Fruit fly (Drosophila melanogaster) whole organism, prepupa: ENCODE data around the gene CG18666.

Experiments
- Blimp-1 ChIP-seq: fragments of 200-800 bp; sonication (Bioruptor generic); optimal IDR thresholded peaks from 3 replicates; lab custom pipeline; 2017; ENCODE audit warnings: missing biosample characterization, missing genetic modification characterization, mild to moderate bottlenecking, moderate library complexity, missing genetic modification reagents
- CG11294 ChIP-seq: fragments of 200-800 bp; sonication (Bioruptor generic); IDR thresholded peaks from 2 replicates; pipeline ENCODE4 v1.3.6; 2022; ENCODE audit warnings: missing biosample characterization, missing genetic modification characterization
- CG11762 ChIP-seq: fragments of 200-800 bp; sonication (Bioruptor generic); optimal IDR thresholded peaks from 3 replicates; lab custom pipeline; 2016; ENCODE audit warnings: missing biosample characterization, missing genetic modification characterization; ENCODE audit not compliant: insufficient read depth
- CG11902 ChIP-seq: fragments of 200-800 bp; sonication (Bioruptor generic); optimal IDR thresholded peaks from 3 replicates; lab custom pipeline; 2016; ENCODE audit warnings: missing biosample characterization, missing genetic modification characterization
- CG15336 ChIP-seq: fragments of 200-800 bp; sonication (Bioruptor generic); IDR thresholded peaks from 2 replicates; pipeline ENCODE4 v1.3.6; 2022; ENCODE audit warnings: missing biosample characterization, missing genetic modification characterization
- CG1621 ChIP-seq: fragments of 200-800 bp; sonication (Bioruptor generic); optimal IDR thresholded peaks from 3 replicates; lab custom pipeline; 2018; ENCODE audit warnings: missing biosample characterization, mild to moderate bottlenecking, missing genetic modification characterization
- CG16779 ChIP-seq: fragments of 200-800 bp; sonication (Bioruptor generic); optimal IDR thresholded peaks from 3 replicates; lab custom pipeline; 2017; ENCODE audit warnings: missing biosample characterization, mild to moderate bottlenecking, missing genetic modification characterization
- CG31627 ChIP-seq: fragments of 200-800 bp; sonication (Bioruptor generic); optimal IDR thresholded peaks from 3 replicates; lab custom pipeline; 2016; ENCODE audit warnings: missing biosample characterization, missing genetic modification characterization
- CG32006 ChIP-seq: fragments of 200-800 bp; sonication (Bioruptor generic); optimal IDR thresholded peaks from 3 replicates; lab custom pipeline; 2017; ENCODE audit warnings: missing biosample characterization, mild to moderate bottlenecking, missing genetic modification characterization
- CG34406 ChIP-seq: fragments of 200-800 bp; sonication (Bioruptor generic); optimal IDR thresholded peaks from 3 replicates; lab custom pipeline; 2016; ENCODE audit warnings: missing biosample characterization, missing genetic modification characterization
- CG4318 ChIP-seq: fragments of 200-800 bp; sonication (Bioruptor generic); optimal IDR thresholded peaks from 3 replicates; lab custom pipeline; 2017; ENCODE audit warnings: missing biosample characterization, mild to moderate bottlenecking, missing genetic modification characterization
- CG6163 ChIP-seq: fragments of 200-800 bp; sonication (Bioruptor generic); IDR thresholded peaks from 3 replicates; pipeline ENCODE4 v1.3.6; 2022; ENCODE audit warnings: missing biosample characterization, missing genetic modification characterization
- CG6276 ChIP-seq: fragments of 200-800 bp; sonication (Bioruptor generic); optimal IDR thresholded peaks from 2 replicates; lab custom pipeline; 2017; ENCODE audit warnings: missing biosample characterization, mild to moderate bottlenecking, missing genetic modification characterization
- CG6792 ChIP-seq: fragments of 200-800 bp; sonication (Bioruptor generic); optimal IDR thresholded peaks from 3 replicates; lab custom pipeline; 2016; ENCODE audit warnings: missing biosample characterization, missing genetic modification characterization
- CG6808 ChIP-seq: fragments of 200-800 bp; sonication (Bioruptor generic); optimal IDR thresholded peaks from 3 replicates; lab custom pipeline; 2017; ENCODE audit warnings: missing biosample characterization, missing genetic modification characterization, mild to moderate bottlenecking, moderate library complexity, missing genetic modification reagents
- CG6854 ChIP-seq: fragments of 200-800 bp; sonication (Bioruptor generic); optimal IDR thresholded peaks from 2 replicates; lab custom pipeline; 2017; ENCODE audit warnings: missing biosample characterization, mild to moderate bottlenecking, missing genetic modification characterization
- CG8119 ChIP-seq: fragments of 200-800 bp; sonication (Bioruptor generic); IDR thresholded peaks from 3 replicates; pipeline ENCODE4 v1.3.6; 2022; ENCODE audit warnings: missing biosample characterization, missing genetic modification characterization
- CG8632 ChIP-seq: fragments of 200-800 bp; sonication (Bioruptor generic); optimal IDR thresholded peaks from 3 replicates; lab custom pipeline; 2016; ENCODE audit warnings: missing biosample characterization, missing genetic modification characterization
- Eip93F ChIP-seq: fragments of 200-800 bp; sonication (Bioruptor generic); optimal IDR thresholded peaks from 2 replicates; lab custom pipeline; 2016; ENCODE audit warnings: missing biosample characterization, mild to moderate bottlenecking, missing genetic modification characterization
- Gug ChIP-seq: fragments of 200-800 bp; sonication (Bioruptor generic); IDR thresholded peaks from 2 replicates; pipeline ENCODE4 v1.3.6; 2022; ENCODE audit warnings: missing biosample characterization, missing genetic modification characterization
- Hr38 ChIP-seq: sonication (Bioruptor generic); optimal IDR thresholded peaks from 2 replicates; lab custom pipeline; 2016; ENCODE audit warnings: missing biosample characterization, missing genetic modification characterization
- Hr39 ChIP-seq: fragments of 200-800 bp; sonication (Bioruptor generic); optimal IDR thresholded peaks from 2 replicates; lab custom pipeline; 2016; ENCODE audit warnings: missing biosample characterization, missing genetic modification characterization
- Hr4 ChIP-seq: fragments of 200-800 bp; sonication (Bioruptor generic); optimal IDR thresholded peaks from 3 replicates; lab custom pipeline; 2016; ENCODE audit warnings: missing biosample characterization, missing genetic modification characterization
- Lpt ChIP-seq: fragments of 200-800 bp; sonication (Bioruptor generic); optimal IDR thresholded peaks from 3 replicates; lab custom pipeline; 2016; ENCODE audit warnings: missing biosample characterization, missing genetic modification characterization
- Sox14 ChIP-seq: fragments of 200-800 bp; sonication (Bioruptor generic); optimal IDR thresholded peaks from 3 replicates; lab custom pipeline; 2016; ENCODE audit warnings: missing biosample characterization, missing genetic modification characterization
- Sox15 ChIP-seq: fragments of 200-800 bp; sonication (Bioruptor generic); optimal IDR thresholded peaks from 3 replicates; lab custom pipeline; 2016; ENCODE audit warnings: missing biosample characterization, missing genetic modification characterization
- acj6 ChIP-seq: fragments of 200-800 bp; sonication (Bioruptor generic); optimal IDR thresholded peaks from 3 replicates; lab custom pipeline; 2016; ENCODE audit warnings: missing biosample characterization, missing genetic modification characterization
- cyc ChIP-seq: fragments of 200-800 bp; sonication (Bioruptor generic); optimal IDR thresholded peaks from 3 replicates; lab custom pipeline; 2016; ENCODE audit warnings: missing biosample characterization, missing genetic modification characterization
- dsx ChIP-seq: fragments of 200-800 bp; optimal IDR thresholded peaks from 3 replicates; lab custom pipeline; 2019; ENCODE audit warnings: missing biosample characterization, mild to moderate bottlenecking, missing genetic modification characterization, moderate library complexity; ENCODE audit not compliant: poor library complexity, severe bottlenecking
- esn ChIP-seq: fragments of 200-800 bp; sonication (Bioruptor generic); optimal IDR thresholded peaks from 2 replicates; lab custom pipeline; 2016; ENCODE audit warnings: missing biosample characterization, mild to moderate bottlenecking, missing genetic modification characterization, moderate library complexity
- fd85E ChIP-seq: fragments of 200-800 bp; sonication (Bioruptor generic); optimal IDR thresholded peaks from 3 replicates; lab custom pipeline; 2016; ENCODE audit warnings: missing biosample characterization, missing genetic modification characterization
- fkh ChIP-seq: fragments of 200-800 bp; sonication (Bioruptor generic); optimal IDR thresholded peaks from 3 replicates; lab custom pipeline; 2017; ENCODE audit warnings: missing biosample characterization, mild to moderate bottlenecking, missing genetic modification characterization, moderate library complexity
- lz ChIP-seq: fragments of 200-800 bp; sonication (Bioruptor generic); optimal IDR thresholded peaks from 3 replicates; lab custom pipeline; 2016; ENCODE audit warnings: missing biosample characterization, missing genetic modification characterization
- net ChIP-seq: fragments of 200-800 bp; sonication (Bioruptor generic); optimal IDR thresholded peaks from 3 replicates; lab custom pipeline; 2016; ENCODE audit warnings: missing biosample characterization, missing genetic modification characterization
- pdm3 ChIP-seq: fragments of 200-800 bp; sonication (Bioruptor generic); optimal IDR thresholded peaks from 3 replicates; lab custom pipeline; 2016; ENCODE audit warnings: missing biosample characterization, missing genetic modification characterization
- salr ChIP-seq, 2 experiments: fragments of 200-800 bp; sonication (Bioruptor generic); optimal IDR thresholded peaks; 3 replicates each; lab custom pipeline; 2016 to 2018; ENCODE audit warnings: missing biosample characterization in 2 of 2, missing genetic modification characterization in 2 of 2, mild to moderate bottlenecking in 1 of 2
- spab ChIP-seq: fragments of 200-800 bp; sonication (Bioruptor generic); optimal IDR thresholded peaks from 2 replicates; lab custom pipeline; 2017; ENCODE audit warnings: missing biosample characterization, mild to moderate bottlenecking, missing genetic modification characterization, missing genetic modification reagents
- svp ChIP-seq: fragments of 200-800 bp; sonication (Bioruptor generic); peaks from one replicate; lab custom pipeline; 2016; ENCODE audit warnings: missing biosample characterization, missing genetic modification characterization
- topi ChIP-seq: fragments of 200-800 bp; sonication (Bioruptor generic); optimal IDR thresholded peaks from 3 replicates; lab custom pipeline; 2016; ENCODE audit warnings: missing biosample characterization, missing genetic modification characterization
- vri ChIP-seq: fragments of 200-800 bp; sonication (Bioruptor generic); optimal IDR thresholded peaks from 3 replicates; lab custom pipeline; 2016; ENCODE audit warnings: missing biosample characterization, mild to moderate bottlenecking, missing genetic modification characterization

CG18666 gene

DNA sequence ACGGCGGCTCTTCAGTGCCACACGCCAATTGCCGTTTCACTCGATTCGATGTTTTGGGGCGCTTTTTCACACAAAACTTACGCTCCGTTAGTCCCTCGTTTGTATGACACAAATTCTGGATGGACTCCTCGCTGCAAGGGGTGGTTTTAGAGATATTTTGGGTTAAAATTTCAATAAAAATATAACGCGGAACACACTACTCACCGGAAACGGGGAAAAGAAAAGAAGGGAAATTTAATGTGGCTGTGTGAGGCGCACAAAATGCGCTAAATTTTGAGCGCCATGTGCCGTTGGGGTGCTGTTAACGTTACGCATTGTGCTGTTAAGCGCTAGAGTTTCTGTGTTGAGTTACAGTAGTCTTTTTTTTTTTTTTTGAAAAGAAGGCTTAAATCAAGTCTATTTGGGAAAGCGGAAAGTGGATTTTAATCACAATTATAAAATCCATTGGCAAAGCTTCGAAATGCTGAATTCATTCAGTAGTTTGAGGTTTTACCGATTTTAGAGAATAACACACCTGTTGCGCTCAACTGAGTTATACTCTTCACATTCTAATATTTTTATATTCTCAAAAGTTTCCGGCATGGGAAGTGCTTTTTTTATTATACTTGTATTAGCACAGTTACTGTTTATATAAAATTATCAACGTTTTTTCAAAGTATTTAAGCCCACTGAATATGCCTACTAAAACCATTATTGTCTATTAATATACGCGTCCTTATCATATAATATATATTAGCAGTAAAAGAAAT is 30.5 kb upstream of the CG18666 start, which contains the start of gene RpL9 (continued):
- TF ChIP-seq cyc (peak; percentile 44), Sox15 (GFP tag; lab: Kevin White, UChicago) (no peak), net (GFP tag; lab: Kevin White, UChicago) (no peak), CG32006 (no peak), Sox14 (no peak), pdm3 (GFP tag; lab: Kevin White, UChicago) (no peak), CG6808 (GFP tag; lab: Kevin White, UChicago) (no peak), CG8119 (no peak), lz (GFP tag; lab: Kevin White, UChicago) (peak; percentile 71), svp (GFP tag; lab: Kevin White, UChicago) (no peak), topi (GFP tag; lab: Kevin White, UChicago) (peak; percentile 71), Gug (GFP tag; lab: Robert Waterston, UW) (no peak), CG11902 (no peak), fkh (GFP tag; lab: Kevin White, UChicago) (no peak), acj6 (peak; percentile 59), dsx (no peak), vri (no peak), CG16779 (tag; lab: Kevin White, UChicago) (no peak), CG15336 (GFP tag; lab: Robert Waterston, UW) (no peak), CG34406 (GFP tag; lab: Kevin White, UChicago) (no peak), CG11762 (peak; percentile 29), Hr39 (no peak), CG8632 (GFP tag; lab: Kevin White, UChicago) (peak; percentile 71), fd85E (GFP tag; lab: Kevin White, UChicago) (peak; percentile 17), Blimp-1 (GFP tag; lab: Kevin White, UChicago) (peak; percentile 34), CG1621 (tag; lab: Kevin White, UChicago) (no peak), esn (GFP tag; lab: Kevin White, UChicago) (peak; percentile 72), CG6792 (peak; percentile 54), spab (GFP tag; lab: Kevin White, UChicago) (no peak), Lpt (GFP tag; lab: Kevin White, UChicago) (no peak), CG6163 (no peak; the same call in 2 of the 3 replicates), CG6276 (GFP tag; lab: Kevin White, UChicago) (no peak), Hr38 (GFP tag; lab: Kevin White, UChicago) (no peak), CG11294 (GFP tag; lab: Robert Waterston, UW) (no peak), Eip93F (GFP tag; lab: Kevin White, UChicago) (no peak), Hr4 (GFP tag; lab: Kevin White, UChicago) (no peak), salr (GFP tag; optimal IDR thresholded peaks at IDR 0.05; lab: Kevin White, UChicago) (no peak), CG31627 (peak; percentile 34)

DNA sequence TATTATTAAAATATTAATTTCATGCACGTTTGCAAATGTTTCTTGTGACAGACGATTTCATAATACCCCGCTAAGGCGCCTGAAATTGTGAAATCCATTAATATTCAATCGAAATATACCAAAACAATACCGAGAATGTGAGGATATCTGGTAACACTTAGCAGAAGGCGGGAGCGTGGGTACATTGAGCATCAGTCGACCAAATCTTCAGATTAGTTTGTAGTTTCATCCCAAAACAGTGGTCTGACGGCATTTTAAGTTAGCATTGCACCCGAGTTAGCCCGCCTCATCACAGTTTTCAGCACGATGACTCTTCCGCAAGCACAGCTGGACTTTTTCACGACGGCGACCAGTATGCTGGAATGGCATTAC is 29.9 kb upstream of the CG18666 start, which contains the start of gene Nup154:
Gene Nup154, plus strand, starts transcription at position 147 of the 372 bp plus-strand sequence.
- TF ChIP-seq CG1621 (tag; lab: Kevin White, UChicago) = no peak
- TF ChIP-seq CG32006 = no peak
- TF ChIP-seq CG6854 (GFP tag; lab: Kevin White, UChicago) = peak; percentile 23
- no peak for TF ChIP-seq fd85E (GFP tag; lab: Kevin White, UChicago)
- TF ChIP-seq CG4318 (GFP tag; lab: Kevin White, UChicago) = no peak
